Worm (Caenorhabditis elegans): ENCODE measurements around the gene Y47D7A.13.

DNA sequence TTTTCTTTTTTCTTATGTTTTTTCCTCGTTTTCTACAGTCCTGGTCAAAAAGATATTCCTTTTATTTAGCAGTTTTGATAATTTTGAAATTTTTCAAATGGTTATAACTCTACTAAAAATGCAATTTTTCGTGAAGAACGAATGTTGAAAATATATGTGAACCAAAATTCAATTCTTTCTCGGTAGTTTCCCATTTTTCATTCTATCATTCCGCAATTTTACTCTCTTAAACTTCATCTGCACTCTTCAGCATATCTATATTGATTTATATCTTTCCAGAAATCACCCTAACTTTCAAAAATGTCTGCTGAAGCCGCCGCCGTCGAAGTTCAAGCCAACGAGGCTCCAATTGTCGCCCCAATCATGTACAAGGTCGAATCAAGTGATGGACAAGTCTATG lies 13.6 kb downstream of the Y47D7A.13 start, which contains the start of gene skr-7:
- TF ChIP-seq scrt-1 (GFP tag; IDR thresholded peaks at IDR 0.05) (no peak), hnd-1 (tag; optimal IDR thresholded peaks at IDR 0.05) (no peak), tra-4 (tag; optimal IDR thresholded peaks at IDR 0.05) (no peak), ama-1 (optimal IDR thresholded peaks at IDR 0.05) (no peak), tbx-37 (GFP tag; conservative IDR thresholded peaks at IDR 0.05) (no peak), B0310.2 (tag; optimal IDR thresholded peaks at IDR 0.05) (no peak)
